Worm (Caenorhabditis elegans): ENCODE results near the gene Y66D12A.7.

The Y66D12A.7 gene

ce11 chrIII:11559677-11560076 lies 20.6 kb downstream of the Y66D12A.7 start:
- TF ChIP-seq duxl-1 (tag; optimal IDR thresholded peaks at IDR 0.05; ENCODE audit: poor library complexity) (no peak), nhr-25 (tag; optimal IDR thresholded peaks at IDR 0.05; ENCODE audit: borderline replicate concordance, insufficient read depth) (peak; percentile 37), daf-19 (GFP tag; conservative IDR thresholded peaks at IDR 0.05) (no peak), spr-1 (tag; optimal IDR thresholded peaks at IDR 0.05) (no peak), set-16 (GFP tag; IDR thresholded peaks at IDR 0.05) (peak; percentile 59), cey-2 (tag; optimal IDR thresholded peaks at IDR 0.05; ENCODE audit: borderline replicate concordance, insufficient read depth) (no peak)

ce11 chrIII:11558251-11558650 lies 22.0 kb downstream of the Y66D12A.7 start:
- no peak for TF ChIP-seq lim-7 (GFP tag; IDR thresholded peaks at IDR 0.05)
- no peak for TF ChIP-seq nhr-28 (tag; optimal IDR thresholded peaks at IDR 0.05)
- TF ChIP-seq jun-1 (tag; optimal IDR thresholded peaks at IDR 0.05) = no peak
- no peak for TF ChIP-seq Y5F2A.4 (GFP tag; optimal IDR thresholded peaks at IDR 0.05)
- no peak for TF ChIP-seq lir-3 (tag; optimal IDR thresholded peaks at IDR 0.05)
- no peak for TF ChIP-seq nhr-76 (tag; optimal IDR thresholded peaks at IDR 0.05)
- no peak for TF ChIP-seq mxl-2 (GFP tag; conservative IDR thresholded peaks at IDR 0.05)
- TF ChIP-seq set-16 (GFP tag; IDR thresholded peaks at IDR 0.05) = 0 out of 2 replicates have a peak, but pooled peaks have one; percentile 7
- no peak for TF ChIP-seq egl-43 (GFP tag; IDR thresholded peaks at IDR 0.05)
- no peak for TF ChIP-seq ZK337.2 (GFP tag; IDR thresholded peaks at IDR 0.05)
- TF ChIP-seq daf-19 (GFP tag; conservative IDR thresholded peaks at IDR 0.05) = no peak
- peak; percentile 49 for TF ChIP-seq nhr-25 (tag; optimal IDR thresholded peaks at IDR 0.05; ENCODE audit: borderline replicate concordance, insufficient read depth)
- TF ChIP-seq dmd-8 (GFP tag; IDR thresholded peaks at IDR 0.05) = 0 out of 2 replicates have a peak, but pooled peaks have one; percentile 24
- no peak for TF ChIP-seq Y48G9A.11 (GFP tag; IDR thresholded peaks at IDR 0.05)
- TF ChIP-seq rbr-2 (tag; optimal IDR thresholded peaks at IDR 0.05) = no peak

ce11 chrIII:11556860-11557259 lies 23.4 kb downstream of the Y66D12A.7 start:
- TF ChIP-seq nhr-25 (tag; optimal IDR thresholded peaks at IDR 0.05; ENCODE audit: borderline replicate concordance, insufficient read depth) = peak; percentile 35
- TF ChIP-seq unc-62 (GFP tag; optimal IDR thresholded peaks at IDR 0.05 in 1 of 2) = peak in 1 of 2 experiments; percentile 99
- no peak for TF ChIP-seq unc-62 (tag; optimal IDR thresholded peaks at IDR 0.05)
- peak; percentile 5 for TF ChIP-seq aha-1 (tag)
- TF ChIP-seq ztf-7 (tag; optimal IDR thresholded peaks at IDR 0.05) = no peak
- TF ChIP-seq ZK546.5 (tag; optimal IDR thresholded peaks at IDR 0.05) = no peak
- peak; percentile 81 for TF ChIP-seq set-16 (GFP tag; IDR thresholded peaks at IDR 0.05)

- peak; percentile 60 for TF ChIP-seq mes-2 (tag; optimal IDR thresholded peaks at IDR 0.05; ENCODE audit: poor library complexity, severe bottlenecking)
- TF ChIP-seq dve-1 (tag; optimal IDR thresholded peaks at IDR 0.05; ENCODE audit: insufficient read depth) = peak; percentile 38
- TF ChIP-seq nhr-25 (tag; optimal IDR thresholded peaks at IDR 0.05; ENCODE audit: borderline replicate concordance, insufficient read depth) = no peak
- TF ChIP-seq unc-62 (GFP tag; optimal IDR thresholded peaks at IDR 0.05 in 1 of 2) = peak in 1 of 2 experiments; percentile 34
- TF ChIP-seq unc-62 (tag; optimal IDR thresholded peaks at IDR 0.05) = no peak
- peak; percentile 55 for TF ChIP-seq duxl-1 (tag; optimal IDR thresholded peaks at IDR 0.05; ENCODE audit: poor library complexity)
- peak; percentile 43; the same call in 1 of the 2 replicates for TF ChIP-seq set-16 (GFP tag; IDR thresholded peaks at IDR 0.05)
- no peak for TF ChIP-seq ztf-11 (tag; optimal IDR thresholded peaks at IDR 0.05)
- no peak for TF ChIP-seq egl-27 (tag; optimal IDR thresholded peaks at IDR 0.05)
- peak; percentile 81 for TF ChIP-seq egl-43 (GFP tag; IDR thresholded peaks at IDR 0.05)
- peak; percentile 56 for TF ChIP-seq hlh-30 (tag; optimal IDR thresholded peaks at IDR 0.05; ENCODE audit: insufficient read depth)
- TF ChIP-seq lim-7 (GFP tag; IDR thresholded peaks at IDR 0.05) = peak; percentile 77
- TF ChIP-seq unc-39 (tag; optimal IDR thresholded peaks at IDR 0.05) = no peak
- peak; percentile 64 for TF ChIP-seq snpc-1.2 (GFP tag; IDR thresholded peaks at IDR 0.05)
- TF ChIP-seq dpl-1 (GFP tag; optimal IDR thresholded peaks at IDR 0.05) = peak; percentile 14
- TF ChIP-seq F49E8.2 (tag; optimal IDR thresholded peaks at IDR 0.05; ENCODE audit: borderline replicate concordance) = peak; percentile 26
- TF ChIP-seq mxl-2 (GFP tag; conservative IDR thresholded peaks at IDR 0.05) = no peak
- TF ChIP-seq lsy-2 (tag; optimal IDR thresholded peaks at IDR 0.05) = peak in 1 of 2 experiments; percentile 23
- peak; percentile 47 for TF ChIP-seq spr-1 (tag; optimal IDR thresholded peaks at IDR 0.05)
- peak; percentile 37 for TF ChIP-seq unc-130 (GFP tag; optimal IDR thresholded peaks at IDR 0.05)
- TF ChIP-seq lin-38 (GFP tag; IDR thresholded peaks at IDR 0.05) = peak; percentile 68
- 0 out of 2 replicates have a peak, but pooled peaks have one; percentile 24 for TF ChIP-seq tra-1 (GFP tag; IDR thresholded peaks at IDR 0.05)
- TF ChIP-seq jun-1 (tag; optimal IDR thresholded peaks at IDR 0.05) = no peak
- peak; percentile 27; the same call in 1 of the 2 replicates for TF ChIP-seq dmd-6 (GFP tag; IDR thresholded peaks at IDR 0.05)
- no peak for TF ChIP-seq lin-15B (tag; optimal IDR thresholded peaks at IDR 0.05)
- peak; percentile 65 for TF ChIP-seq ZK337.2 (GFP tag; IDR thresholded peaks at IDR 0.05)
- TF ChIP-seq daf-16 (GFP tag; optimal IDR thresholded peaks at IDR 0.05) = peak in 1 of 2 experiments; percentile 6
- TF ChIP-seq daf-16 (tag; optimal IDR thresholded peaks at IDR 0.05) = peak; percentile 24
- peak; percentile 53; the same call in 1 of the 2 replicates for TF ChIP-seq ceh-20 (GFP tag; IDR thresholded peaks at IDR 0.05)
Observed at ce11 chrIII:11554701-11555111, 25.6 kb downstream of the Y66D12A.7 start.

Data from whole organism, L4 larva.